Fruit fly (Drosophila melanogaster): ENCODE measurements around the gene CG3402.

CG3402 gene

DNA sequence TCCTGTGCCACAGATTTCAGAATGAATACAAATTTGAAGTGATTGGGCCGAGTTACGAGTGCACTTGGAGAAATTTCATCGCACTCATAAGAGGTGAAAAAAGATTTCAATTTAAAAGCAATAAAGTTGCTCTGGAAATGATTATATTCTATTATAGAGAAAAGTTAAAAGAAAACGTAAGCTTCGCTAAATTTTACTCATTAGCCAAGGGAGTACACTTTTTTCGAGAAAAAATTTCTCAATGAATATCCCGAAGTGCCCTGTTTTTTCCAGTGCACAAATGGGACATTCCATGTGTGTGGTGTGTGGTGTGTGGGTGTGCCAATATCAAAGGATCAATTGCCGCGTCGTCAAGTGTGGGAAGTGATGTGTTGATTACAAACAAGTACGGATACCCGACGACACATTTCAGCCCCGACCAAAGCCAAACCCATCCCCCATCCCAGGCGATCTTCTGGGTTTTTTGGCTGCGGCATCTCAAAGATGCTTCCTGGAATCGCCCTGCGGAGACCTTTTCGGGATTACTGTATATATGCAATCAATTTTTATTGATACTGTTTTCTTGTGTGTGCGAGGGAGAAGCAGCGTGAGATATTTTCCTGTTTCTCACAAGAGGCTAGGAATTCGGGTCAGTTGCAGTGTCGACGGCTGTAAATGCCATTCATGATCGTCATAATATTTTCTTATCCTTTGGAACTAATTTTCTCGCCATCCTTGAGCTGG lies 38.9 kb downstream of the CG3402 start (continued):
- no peak for TF ChIP-seq CG1792 (GFP tag; optimal IDR thresholded peaks at IDR 0.05)
- no peak for TF ChIP-seq CG3163 (GFP tag; optimal IDR thresholded peaks at IDR 0.05)
- TF ChIP-seq CG14667 (GFP tag; IDR thresholded peaks at IDR 0.05), result no peak
- peak; percentile 9 for TF ChIP-seq CG15601 (tag; optimal IDR thresholded peaks at IDR 0.05)
- TF ChIP-seq CG9609 (GFP tag; optimal IDR thresholded peaks at IDR 0.05), result peak; percentile 20
- no peak for TF ChIP-seq Dad (GFP tag; optimal IDR thresholded peaks at IDR 0.05)
- TF ChIP-seq lov (optimal IDR thresholded peaks at IDR 0.05), result no peak
- TF ChIP-seq lov (GFP tag; IDR thresholded peaks at IDR 0.05), result 0 out of 3 replicates have a peak, but pooled peaks have one; percentile 20
- no peak for TF ChIP-seq repo (GFP tag; optimal IDR thresholded peaks at IDR 0.05)
- TF ChIP-seq CG4328 (GFP tag; optimal IDR thresholded peaks at IDR 0.05), result no peak
- TF ChIP-seq Camta (GFP tag; optimal IDR thresholded peaks at IDR 0.05), result peak; percentile 52
- no peak for TF ChIP-seq lbe (GFP tag; optimal IDR thresholded peaks at IDR 0.05)
- TF ChIP-seq bsh (GFP tag; optimal IDR thresholded peaks at IDR 0.05), result peak in 1 of 2 experiments; percentile 58
- TF ChIP-seq gro (GFP tag; optimal IDR thresholded peaks at IDR 0.05), result no peak
- TF ChIP-seq CG42726 (GFP tag; IDR thresholded peaks at IDR 0.05; ENCODE audit: partially characterized antibody), result no peak
- no peak for TF ChIP-seq CG7928 (GFP tag; optimal IDR thresholded peaks at IDR 0.05)
- TF ChIP-seq bigmax (GFP tag; optimal IDR thresholded peaks at IDR 0.05), result no peak
- peak; percentile 43 for TF ChIP-seq CG11504 (tag; optimal IDR thresholded peaks at IDR 0.05)
- TF ChIP-seq gce (GFP tag; IDR thresholded peaks at IDR 0.05), result no peak
- TF ChIP-seq Doc2 (GFP tag; IDR thresholded peaks at IDR 0.05), result no peak
- peak; percentile 53 for TF ChIP-seq unpg (GFP tag; optimal IDR thresholded peaks at IDR 0.05)
- TF ChIP-seq Hsf (GFP tag; optimal IDR thresholded peaks at IDR 0.05), result peak; percentile 22
- TF ChIP-seq ssp (GFP tag; IDR thresholded peaks at IDR 0.05), result no peak
- TF ChIP-seq CG1832 (GFP tag; optimal IDR thresholded peaks at IDR 0.05), result no peak
- peak; percentile 16 for TF ChIP-seq lab (GFP tag; optimal IDR thresholded peaks at IDR 0.05)
- TF ChIP-seq CG6254 (GFP tag; optimal IDR thresholded peaks at IDR 0.05), result peak; percentile 41
- TF ChIP-seq Xrp1 (GFP tag; IDR thresholded peaks at IDR 0.05), result peak; percentile 85
- TF ChIP-seq CG16815 (GFP tag; optimal IDR thresholded peaks at IDR 0.05), result peak; percentile 55
- peak; percentile 76 for TF ChIP-seq phol (tag; optimal IDR thresholded peaks at IDR 0.05)
- no peak for TF ChIP-seq NfI (GFP tag; optimal IDR thresholded peaks at IDR 0.05)
- TF ChIP-seq knrl (GFP tag; IDR thresholded peaks at IDR 0.05; ENCODE audit: partially characterized antibody), result no peak
- TF ChIP-seq CG31224 (GFP tag; IDR thresholded peaks at IDR 0.05), result no peak
- TF ChIP-seq MBD-R2 (GFP tag; IDR thresholded peaks at IDR 0.05), result no peak
- TF ChIP-seq wor (GFP tag; IDR thresholded peaks at IDR 0.05), result no peak
- peak; percentile 42 for TF ChIP-seq CG8388 (GFP tag; optimal IDR thresholded peaks at IDR 0.05)
- no peak for TF ChIP-seq MESR4 (GFP tag; optimal IDR thresholded peaks at IDR 0.05)
- TF ChIP-seq nerfin-2 (GFP tag; IDR thresholded peaks at IDR 0.05; ENCODE audit: partially characterized antibody), result no peak
- no peak for TF ChIP-seq usp (GFP tag; optimal IDR thresholded peaks at IDR 0.05)
- TF ChIP-seq Hmx (GFP tag; optimal IDR thresholded peaks at IDR 0.05), result no peak
- TF ChIP-seq sc (optimal IDR thresholded peaks at IDR 0.05), result no peak
- peak; percentile 40 for TF ChIP-seq sc (GFP tag; optimal IDR thresholded peaks at IDR 0.05)
- TF ChIP-seq CG5953 (GFP tag; IDR thresholded peaks at IDR 0.05), result no peak
- TF ChIP-seq HmgZ (tag; optimal IDR thresholded peaks at IDR 0.05), result no peak
- TF ChIP-seq CG7372 (GFP tag; IDR thresholded peaks at IDR 0.05), result no peak
- no peak for TF ChIP-seq CG17186 (GFP tag; optimal IDR thresholded peaks at IDR 0.05)
- TF ChIP-seq CG7556 (GFP tag; optimal IDR thresholded peaks at IDR 0.05), result peak; percentile 48
- TF ChIP-seq Vsx1 (GFP tag; optimal IDR thresholded peaks at IDR 0.05), result peak; percentile 15
- peak; percentile 60 for TF ChIP-seq CG7839 (tag; optimal IDR thresholded peaks at IDR 0.05)
- TF ChIP-seq bbx (GFP tag; IDR thresholded peaks at IDR 0.05; ENCODE audit: partially characterized antibody), result no peak
- peak; percentile 63; the same call in 2 of the 3 replicates for TF ChIP-seq otp (GFP tag; IDR thresholded peaks at IDR 0.05)

Data from whole organism, embryonic.